Fruit fly (Drosophila melanogaster) whole organism, embryonic: ENCODE results near the gene CG14022.
A peak's percentile ranks its signal among the peaks of the same experiment; 100 is the strongest.

Source experiments
- Abd-B ChIP-seq: fragments of 200-800 bp; sonication (Bioruptor generic); optimal IDR thresholded peaks from 2 replicates; lab custom pipeline; 2018; ENCODE audit warnings: missing biosample characterization, mild to moderate bottlenecking, missing genetic modification characterization, moderate library complexity
- Aef1 ChIP-seq: fragments of 200-800 bp; sonication (Bioruptor generic); IDR thresholded peaks from 3 replicates; pipeline ENCODE4 v1.3.6; 2022; ENCODE audit warnings: missing biosample characterization, missing genetic modification characterization
- B-H1 ChIP-seq: fragments of 200-800 bp; sonication (Bioruptor generic); IDR thresholded peaks from 3 replicates; pipeline ENCODE4 v1.3.6; 2022; ENCODE audit warnings: missing biosample characterization, missing genetic modification characterization
- CG11504 ChIP-seq: fragments of 200-800 bp; sonication (Bioruptor generic); optimal IDR thresholded peaks from 3 replicates; lab custom pipeline; 2019; ENCODE audit warnings: missing biosample characterization, mild to moderate bottlenecking, missing genetic modification characterization, moderate library complexity
- CG12236 ChIP-seq: fragments of 200-800 bp; sonication (Bioruptor generic); optimal IDR thresholded peaks from 2 replicates; lab custom pipeline; 2016; ENCODE audit warnings: missing biosample characterization, missing genetic modification characterization
- CG13287 ChIP-seq: fragments of 200-800 bp; sonication (Bioruptor generic); IDR thresholded peaks from 2 replicates; pipeline ENCODE4 v1.3.6; 2022; ENCODE audit warnings: missing biosample characterization, missing genetic modification characterization; ENCODE audit not compliant: partially characterized antibody
- CG14014 ChIP-seq: fragments of 200-800 bp; sonication (Bioruptor generic); IDR thresholded peaks from 2 replicates; pipeline ENCODE4 v1.3.6; 2022; ENCODE audit warnings: missing biosample characterization, missing genetic modification characterization
- CG14710 ChIP-seq: fragments of 200-800 bp; sonication (Bioruptor generic); optimal IDR thresholded peaks from 3 replicates; lab custom pipeline; 2019; ENCODE audit warnings: missing biosample characterization, mild to moderate bottlenecking, missing genetic modification characterization, moderate library complexity
- CG14860 ChIP-seq: fragments of 200-800 bp; sonication (Bioruptor generic); IDR thresholded peaks from 3 replicates; pipeline ENCODE4 v1.3.6; 2022; ENCODE audit warnings: missing biosample characterization, missing genetic modification characterization; ENCODE audit not compliant: partially characterized antibody
- CG15514 ChIP-seq: fragments of 200-800 bp; sonication (Bioruptor generic); optimal IDR thresholded peaks from 3 replicates; lab custom pipeline; 2017; ENCODE audit warnings: missing biosample characterization, missing genetic modification characterization, mild to moderate bottlenecking, moderate library complexity, missing genetic modification reagents
- CG15601 ChIP-seq: fragments of 200-800 bp; sonication (Bioruptor generic); optimal IDR thresholded peaks from 3 replicates; lab custom pipeline; 2019; ENCODE audit warnings: missing biosample characterization, mild to moderate bottlenecking, missing genetic modification characterization, moderate library complexity
- CG16863 ChIP-seq: fragments of 200-800 bp; sonication (Bioruptor generic); optimal IDR thresholded peaks from 3 replicates; lab custom pipeline; 2016; ENCODE audit warnings: missing biosample characterization, missing genetic modification characterization
- CG17385 ChIP-seq: fragments of 200-800 bp; sonication (Bioruptor generic); optimal IDR thresholded peaks from 3 replicates; lab custom pipeline; 2018; ENCODE audit warnings: missing biosample characterization, mild to moderate bottlenecking, missing genetic modification characterization
- CG18619 ChIP-seq: fragments of 200-800 bp; sonication (Bioruptor generic); optimal IDR thresholded peaks from 3 replicates; lab custom pipeline; 2017; ENCODE audit warnings: missing biosample characterization, mild to moderate bottlenecking, missing genetic modification characterization
- CG2116 ChIP-seq: fragments of 200-800 bp; sonication (Bioruptor generic); optimal IDR thresholded peaks from 3 replicates; lab custom pipeline; 2018; ENCODE audit warnings: missing biosample characterization, mild to moderate bottlenecking, missing genetic modification characterization
- CG2120 ChIP-seq: fragments of 200-800 bp; sonication (Bioruptor generic); optimal IDR thresholded peaks from 3 replicates; lab custom pipeline; 2016; ENCODE audit warnings: missing biosample characterization, missing genetic modification characterization
- CG2712 ChIP-seq: fragments of 200-800 bp; optimal IDR thresholded peaks from 3 replicates; lab custom pipeline; 2019; ENCODE audit warnings: missing biosample characterization, mild to moderate bottlenecking, missing genetic modification characterization, moderate library complexity
- CG34422 ChIP-seq: fragments of 200-800 bp; sonication (Bioruptor generic); IDR thresholded peaks from 3 replicates; pipeline ENCODE4 v1.3.6; 2022; ENCODE audit warnings: missing biosample characterization, missing genetic modification characterization
- CG4360 ChIP-seq: fragments of 200-800 bp; sonication (Bioruptor generic); IDR thresholded peaks from 2 replicates; pipeline ENCODE4 v1.3.6; 2022; ENCODE audit warnings: missing biosample characterization, missing genetic modification characterization
- CG4424 ChIP-seq: fragments of 200-800 bp; sonication (Bioruptor generic); optimal IDR thresholded peaks from 3 replicates; lab custom pipeline; 2016; ENCODE audit warnings: missing biosample characterization, missing genetic modification characterization
- CG6854 ChIP-seq: fragments of 200-800 bp; sonication (Bioruptor generic); optimal IDR thresholded peaks from 3 replicates; lab custom pipeline; 2017; ENCODE audit warnings: missing biosample characterization, mild to moderate bottlenecking, missing genetic modification characterization
- CG7372 ChIP-seq: fragments of 200-800 bp; sonication (Bioruptor generic); IDR thresholded peaks from 2 replicates; pipeline ENCODE4 v1.3.6; 2022; ENCODE audit warnings: missing biosample characterization, missing genetic modification characterization
- CG8388 ChIP-seq: fragments of 200-800 bp; sonication (Bioruptor generic); optimal IDR thresholded peaks from 2 replicates; lab custom pipeline; 2019; ENCODE audit warnings: missing biosample characterization, mild to moderate bottlenecking, missing genetic modification characterization, moderate library complexity
- CG8765 ChIP-seq: fragments of 200-800 bp; sonication (Bioruptor generic); IDR thresholded peaks from 2 replicates; pipeline ENCODE4 v1.3.6; 2022; ENCODE audit warnings: missing biosample characterization, missing genetic modification characterization
- CG9215 ChIP-seq: fragments of 200-800 bp; sonication (Bioruptor generic); IDR thresholded peaks from 2 replicates; pipeline ENCODE4 v1.3.6; 2022; ENCODE audit warnings: missing biosample characterization, missing genetic modification characterization
- Camta ChIP-seq: fragments of 200-800 bp; sonication (Bioruptor generic); optimal IDR thresholded peaks from 2 replicates; lab custom pipeline; 2016; ENCODE audit warnings: missing biosample characterization, missing genetic modification characterization
- Dll ChIP-seq: fragments of 200-800 bp; sonication (Bioruptor generic); IDR thresholded peaks from 4 replicates; pipeline ENCODE4 v1.3.6; 2022; ENCODE audit warnings: missing biosample characterization, missing genetic modification characterization; ENCODE audit not compliant: partially characterized antibody
- Drgx ChIP-seq: fragments of 200-800 bp; sonication (Bioruptor generic); IDR thresholded peaks from 2 replicates; pipeline ENCODE4 v1.3.6; 2022; ENCODE audit warnings: missing biosample characterization, missing genetic modification characterization
- H15 ChIP-seq: fragments of 200-800 bp; sonication (Bioruptor generic); IDR thresholded peaks from 3 replicates; pipeline ENCODE4 v1.3.6; 2022; ENCODE audit warnings: missing biosample characterization, missing genetic modification characterization
- MESR4 ChIP-seq: fragments of 200-800 bp; sonication (Bioruptor generic); optimal IDR thresholded peaks from 2 replicates; lab custom pipeline; 2018; ENCODE audit warnings: missing biosample characterization, mild to moderate bottlenecking, missing genetic modification characterization, moderate library complexity
- Mes4 ChIP-seq: fragments of 200-800 bp; sonication (Bioruptor generic); optimal IDR thresholded peaks from 2 replicates; lab custom pipeline; 2016; ENCODE audit warnings: missing biosample characterization, missing genetic modification characterization
- Mrtf ChIP-seq: fragments of 200-800 bp; sonication (Bioruptor generic); IDR thresholded peaks from 3 replicates; pipeline ENCODE4 v1.3.6; 2022; ENCODE audit warnings: missing biosample characterization, missing genetic modification characterization
- PHDP ChIP-seq: fragments of 200-800 bp; sonication (Bioruptor generic); optimal IDR thresholded peaks from 3 replicates; lab custom pipeline; 2018; ENCODE audit warnings: missing biosample characterization, mild to moderate bottlenecking, missing genetic modification characterization, moderate library complexity
- Ptx1 ChIP-seq: fragments of 200-800 bp; sonication (Bioruptor generic); IDR thresholded peaks from 2 replicates; pipeline ENCODE4 v1.3.6; 2022; ENCODE audit warnings: missing biosample characterization, missing genetic modification characterization
- al ChIP-seq: fragments of 200-800 bp; sonication (Bioruptor generic); IDR thresholded peaks from 2 replicates; pipeline ENCODE4 v1.3.6; 2022; ENCODE audit warnings: missing biosample characterization, missing genetic modification characterization
- chif ChIP-seq, 2 experiments: fragments of 200-800 bp; sonication (Bioruptor generic); optimal IDR thresholded peaks; 3 replicates each; lab custom pipeline; 2016; ENCODE audit warnings: missing biosample characterization in 2 of 2, missing genetic modification characterization in 2 of 2
- esg ChIP-seq: fragments of 200-800 bp; sonication (Bioruptor generic); conservative IDR thresholded peaks from 2 replicates; pipeline ENCODE4 v1.3.6; 2022; ENCODE audit warnings: missing biosample characterization, missing genetic modification characterization
- gcm ChIP-seq: fragments of 200-800 bp; sonication (Bioruptor generic); optimal IDR thresholded peaks from 2 replicates; lab custom pipeline; 2019; ENCODE audit warnings: missing biosample characterization, mild to moderate bottlenecking, missing genetic modification characterization, moderate library complexity
- grau ChIP-seq: fragments of 200-800 bp; optimal IDR thresholded peaks from 3 replicates; lab custom pipeline; 2019; ENCODE audit warnings: missing biosample characterization, mild to moderate bottlenecking, missing genetic modification characterization, moderate library complexity
- hbn ChIP-seq: fragments of 200-800 bp; sonication (Bioruptor generic); IDR thresholded peaks from 2 replicates; pipeline ENCODE4 v1.3.6; 2022; ENCODE audit warnings: missing biosample characterization, missing genetic modification characterization; ENCODE audit not compliant: partially characterized antibody
- ken ChIP-seq: fragments of 200-800 bp; sonication (Bioruptor generic); IDR thresholded peaks from 3 replicates; pipeline ENCODE4 v1.3.6; 2022; ENCODE audit warnings: missing biosample characterization, missing genetic modification characterization
- lola ChIP-seq, 3 experiments: fragments of >200 bp in 2 of 3; fragments of 200-800 bp in 1 of 3; sonication (Bioruptor generic) in 1 of 3; optimal IDR thresholded peaks; 2 replicates each; lab custom pipeline; 2017 to 2019; ENCODE audit warnings: missing biosample characterization in 3 of 3, missing genetic modification characterization in 3 of 3, mild to moderate bottlenecking in 1 of 3, moderate library complexity in 1 of 3
- onecut ChIP-seq: fragments of 200-800 bp; sonication (Bioruptor generic); IDR thresholded peaks from 2 replicates; pipeline ENCODE4 v1.3.6; 2022; ENCODE audit warnings: missing biosample characterization, missing genetic modification characterization
- otp ChIP-seq: fragments of 200-800 bp; sonication (Bioruptor generic); IDR thresholded peaks from 3 replicates; pipeline ENCODE4, ENCODE4 v1.3.6; 2022; ENCODE audit warnings: missing biosample characterization, missing genetic modification characterization
- phol ChIP-seq: fragments of 200-800 bp; sonication (Bioruptor generic); optimal IDR thresholded peaks from 3 replicates; lab custom pipeline; 2018; ENCODE audit warnings: missing biosample characterization, mild to moderate bottlenecking, missing genetic modification characterization, moderate library complexity
- pzg ChIP-seq: fragments of 200-800 bp; sonication (Bioruptor generic); optimal IDR thresholded peaks from 3 replicates; lab custom pipeline; 2018; ENCODE audit warnings: missing biosample characterization, mild to moderate bottlenecking, missing genetic modification characterization, moderate library complexity
- trem ChIP-seq: fragments of 200-800 bp; optimal IDR thresholded peaks from 3 replicates; lab custom pipeline; 2019; ENCODE audit warnings: missing biosample characterization, mild to moderate bottlenecking, missing genetic modification characterization, moderate library complexity

CG14022 gene

dm6 chr2L:5326414-5327265 lies 2.0 kb downstream of the CG14022 start, which contains the start of the genes Ncoa6 and cype (continued):
- 0 out of 3 replicates have a peak, but pooled peaks have one; percentile 15 for TF ChIP-seq B-H1
- peak; percentile 69 for TF ChIP-seq hbn (GFP tag; lab: Robert Waterston, UW)
- TF ChIP-seq CG18619 (GFP tag; lab: Kevin White, UChicago) = peak; percentile 24
- TF ChIP-seq CG14710 (tag; lab: Kevin White, UChicago) = peak; percentile 69
- TF ChIP-seq PHDP = peak; percentile 25
- TF ChIP-seq trem = peak; percentile 44
- 0 out of 3 replicates have a peak, but pooled peaks have one; percentile 40 for TF ChIP-seq H15 (GFP tag; lab: Robert Waterston, UW)
- TF ChIP-seq phol (tag; lab: Kevin White, UChicago) = peak; percentile 100
- no peak for TF ChIP-seq CG16863 (GFP tag; lab: Kevin White, UChicago)
- TF ChIP-seq CG13287 (GFP tag; lab: Robert Waterston, UW) = peak; percentile 87
- TF ChIP-seq Mes4 = no peak
- no peak for TF ChIP-seq Mrtf (GFP tag; lab: Robert Waterston, UW)
- TF ChIP-seq CG4424 (GFP tag; lab: Kevin White, UChicago) = peak; percentile 35
- peak; percentile 41 for TF ChIP-seq CG2120 (GFP tag; lab: Kevin White, UChicago)
- peak; percentile 92 for TF ChIP-seq CG8765 (GFP tag; lab: Robert Waterston, UW)
- peak; percentile 58 for TF ChIP-seq Ptx1
- TF ChIP-seq CG14014 (GFP tag; lab: Robert Waterston, UW) = 0 out of 2 replicates have a peak, but pooled peaks have one; percentile 21
- TF ChIP-seq esg (GFP tag; lab: Robert Waterston, UW) = peak; percentile 41; the same call in 1 of the 2 replicates
- TF ChIP-seq MESR4 (GFP tag; lab: Kevin White, UChicago) = peak; percentile 85
- TF ChIP-seq CG6854 (GFP tag; lab: Kevin White, UChicago) = peak; percentile 6
- TF ChIP-seq otp (GFP tag; lab: Robert Waterston, UW) = 0 out of 3 replicates have a peak, but pooled peaks have one; percentile 40
- no peak for TF ChIP-seq chif (GFP tag; optimal IDR thresholded peaks at IDR 0.05; lab: Kevin White, UChicago)
- no peak for TF ChIP-seq CG7372 (GFP tag; lab: Robert Waterston, UW)
- TF ChIP-seq onecut (GFP tag; lab: Robert Waterston, UW) = peak; percentile 33
- TF ChIP-seq CG14860 (GFP tag; lab: Robert Waterston, UW) = peak; percentile 68
- TF ChIP-seq CG11504 (tag; lab: Kevin White, UChicago) = peak; percentile 69
- peak; percentile 61 for TF ChIP-seq CG9215 (GFP tag; lab: Robert Waterston, UW)
- no peak for TF ChIP-seq CG12236 (GFP tag; lab: Kevin White, UChicago)
- TF ChIP-seq CG15514 (GFP tag; lab: Kevin White, UChicago) = peak; percentile 55
- TF ChIP-seq pzg (GFP tag; lab: Kevin White, UChicago) = peak; percentile 73
- peak; percentile 22 for TF ChIP-seq CG17385
- TF ChIP-seq CG2116 (GFP tag; lab: Kevin White, UChicago) = peak; percentile 51
- TF ChIP-seq lola (GFP tag; optimal IDR thresholded peaks at IDR 0.05; lab: Kevin White, UChicago) = peak in 1 of 3 experiments; percentile 33
- peak; percentile 66 for TF ChIP-seq grau (tag; lab: Kevin White, UChicago)
- peak; percentile 54 for TF ChIP-seq Abd-B
- peak; percentile 88 for TF ChIP-seq Dll (GFP tag; lab: Robert Waterston, UW)
- peak; percentile 43; the same call in 1 of the 2 replicates for TF ChIP-seq al (GFP tag; lab: Robert Waterston, UW)
- TF ChIP-seq CG8388 (GFP tag; lab: Kevin White, UChicago) = peak; percentile 36
- peak; percentile 76 for TF ChIP-seq CG2712 (tag; lab: Kevin White, UChicago)
- peak; percentile 35 for TF ChIP-seq gcm
- peak; percentile 40; the same call in 2 of the 3 replicates for TF ChIP-seq CG34422
- peak; percentile 40; the same call in 2 of the 3 replicates for TF ChIP-seq Aef1
- peak; percentile 42 for TF ChIP-seq CG15601 (tag; lab: Kevin White, UChicago)
- no peak for TF ChIP-seq Camta (GFP tag; lab: Kevin White, UChicago)
- peak; percentile 57; the same call in 2 of the 3 replicates for TF ChIP-seq ken (GFP tag; lab: Robert Waterston, UW)
- TF ChIP-seq Drgx (GFP tag; lab: Robert Waterston, UW) = peak; percentile 10; the same call in 1 of the 2 replicates
- no peak for TF ChIP-seq CG4360 (GFP tag; lab: Robert Waterston, UW)
